Worm (Caenorhabditis elegans): Measurements from ENCODE around the gene ncs-5.

ncs-5 gene

DNA sequence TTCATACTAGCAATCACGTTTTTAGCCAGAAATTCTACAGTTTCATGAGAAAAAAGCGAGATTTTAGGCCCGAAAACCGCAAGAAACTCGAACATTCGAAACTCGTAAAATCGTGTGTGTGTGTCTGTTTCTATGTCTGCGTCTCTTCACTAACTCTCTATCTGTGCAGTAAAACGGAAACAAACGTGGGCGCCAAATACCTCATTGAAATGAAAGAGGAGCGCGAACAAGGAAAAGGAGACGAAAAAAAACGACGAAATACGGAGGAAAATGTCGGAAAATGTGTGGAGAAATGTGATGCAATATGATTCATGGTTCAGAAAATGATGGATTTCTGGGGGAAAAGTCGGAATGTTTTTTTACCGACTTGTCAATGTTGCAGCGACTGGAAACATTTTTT is 49.0 kb downstream of the ncs-5 start:
- TF ChIP-seq F10B5.3 (tag; optimal IDR thresholded peaks at IDR 0.05) (no peak), dmd-6 (GFP tag; IDR thresholded peaks at IDR 0.05) (peak; percentile 21; the same call in 1 of the 2 replicates), php-3 (GFP tag; IDR thresholded peaks at IDR 0.05) (0 out of 2 replicates have a peak, but pooled peaks have one; percentile 27), dve-1 (tag; optimal IDR thresholded peaks at IDR 0.05; ENCODE audit: insufficient read depth) (peak; percentile 56), ztf-11 (tag; optimal IDR thresholded peaks at IDR 0.05) (no peak), aha-1 (tag) (peak; percentile 13), nhr-28 (tag; optimal IDR thresholded peaks at IDR 0.05) (peak; percentile 49), mdl-1 (tag; optimal IDR thresholded peaks at IDR 0.05) (peak in 1 of 2 experiments; percentile 21), lsy-2 (tag; optimal IDR thresholded peaks at IDR 0.05) (peak in 1 of 2 experiments; percentile 38), Y105C5A.15 (GFP tag; IDR thresholded peaks at IDR 0.05) (no peak), mxl-3 (GFP tag; optimal IDR thresholded peaks at IDR 0.05) (peak; percentile 61), hlh-11 (tag; optimal IDR thresholded peaks at IDR 0.05) (peak; percentile 29), pqm-1 (tag; optimal IDR thresholded peaks at IDR 0.05) (peak; percentile 13), lin-1 (GFP tag; IDR thresholded peaks at IDR 0.05) (no peak), nhr-6 (tag; optimal IDR thresholded peaks at IDR 0.05) (no peak), nhr-41 (GFP tag; IDR thresholded peaks at IDR 0.05) (no peak), ceh-62 (tag; optimal IDR thresholded peaks at IDR 0.05) (no peak), mep-1 (tag; optimal IDR thresholded peaks at IDR 0.05) (peak; percentile 39)

DNA sequence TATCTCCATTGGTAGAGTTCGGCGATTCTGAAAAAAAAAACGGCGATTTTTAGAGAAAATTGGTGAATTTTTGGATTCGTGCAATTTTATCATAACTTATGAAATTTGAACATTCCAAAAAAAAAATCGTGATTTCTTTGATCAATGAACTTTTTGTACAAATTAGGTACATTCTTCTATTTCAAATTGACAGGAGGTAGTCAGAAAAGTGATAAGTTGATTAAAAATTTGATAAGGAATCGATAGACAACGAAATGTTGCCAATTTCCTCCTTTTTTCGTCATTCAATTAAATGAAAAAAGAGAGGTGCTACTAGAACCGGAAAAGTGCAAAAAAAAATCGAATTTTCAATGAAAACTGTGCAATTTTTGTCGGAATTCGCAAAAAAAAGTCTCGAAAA is 51.4 kb downstream of the ncs-5 start:
- no peak for TF ChIP-seq vab-7 (GFP tag; IDR thresholded peaks at IDR 0.05)
- TF ChIP-seq nhr-41 (GFP tag; IDR thresholded peaks at IDR 0.05), result no peak
- no peak for TF ChIP-seq zag-1 (tag; optimal IDR thresholded peaks at IDR 0.05)
- TF ChIP-seq nhr-6 (tag; optimal IDR thresholded peaks at IDR 0.05), result no peak
- no peak for TF ChIP-seq daf-12 (tag; optimal IDR thresholded peaks at IDR 0.05)
- TF ChIP-seq zfp-2 (tag; optimal IDR thresholded peaks at IDR 0.05), result no peak
- TF ChIP-seq hlh-11 (tag; optimal IDR thresholded peaks at IDR 0.05), result peak; percentile 6
- no peak for TF ChIP-seq unc-130 (GFP tag; optimal IDR thresholded peaks at IDR 0.05)
- no peak for TF ChIP-seq madf-5 (GFP tag; IDR thresholded peaks at IDR 0.05)
- TF ChIP-seq Y48G9A.11 (GFP tag; IDR thresholded peaks at IDR 0.05), result no peak
- no peak for TF ChIP-seq nhr-237 (tag; optimal IDR thresholded peaks at IDR 0.05)
- no peak for TF ChIP-seq Y75B8A.6 (GFP tag; IDR thresholded peaks at IDR 0.05)
- TF ChIP-seq nhr-77 (tag; optimal IDR thresholded peaks at IDR 0.05), result peak; percentile 58
- TF ChIP-seq T26A8.4 (GFP tag; IDR thresholded peaks at IDR 0.05), result no peak
- no peak for TF ChIP-seq ztf-7 (tag; optimal IDR thresholded peaks at IDR 0.05)
- no peak for TF ChIP-seq spr-1 (tag; optimal IDR thresholded peaks at IDR 0.05)
- no peak for TF ChIP-seq nhr-111 (GFP tag; optimal IDR thresholded peaks at IDR 0.05)
- TF ChIP-seq sdz-12 (GFP tag; optimal IDR thresholded peaks at IDR 0.05), result no peak
- TF ChIP-seq ama-1 (optimal IDR thresholded peaks at IDR 0.05), result no peak
- TF ChIP-seq F10B5.3 (tag; optimal IDR thresholded peaks at IDR 0.05), result no peak
- peak; percentile 20 for TF ChIP-seq aha-1 (tag)
- TF ChIP-seq nhr-28 (tag; optimal IDR thresholded peaks at IDR 0.05), result peak; percentile 68
- peak; percentile 69 for TF ChIP-seq dve-1 (tag; optimal IDR thresholded peaks at IDR 0.05; ENCODE audit: insufficient read depth)
- TF ChIP-seq lin-39 (tag; optimal IDR thresholded peaks at IDR 0.05), result no peak
- peak; percentile 92 for TF ChIP-seq pqm-1 (tag; optimal IDR thresholded peaks at IDR 0.05)
- no peak for TF ChIP-seq tra-1 (GFP tag; IDR thresholded peaks at IDR 0.05)
- TF ChIP-seq zip-2 (tag; optimal IDR thresholded peaks at IDR 0.05), result no peak
- TF ChIP-seq dmd-6 (GFP tag; IDR thresholded peaks at IDR 0.05), result peak; percentile 84
- no peak for TF ChIP-seq daf-19 (GFP tag; conservative IDR thresholded peaks at IDR 0.05)
- no peak for TF ChIP-seq ZK337.2 (GFP tag; IDR thresholded peaks at IDR 0.05)
- TF ChIP-seq nhr-48 (tag; optimal IDR thresholded peaks at IDR 0.05), result peak; percentile 20
- TF ChIP-seq set-16 (GFP tag; IDR thresholded peaks at IDR 0.05), result no peak
- TF ChIP-seq lin-1 (GFP tag; IDR thresholded peaks at IDR 0.05), result no peak
- TF ChIP-seq duxl-1 (tag; optimal IDR thresholded peaks at IDR 0.05; ENCODE audit: poor library complexity), result no peak
- no peak for TF ChIP-seq unc-62 (GFP tag; optimal IDR thresholded peaks at IDR 0.05 in 1 of 2)
- TF ChIP-seq unc-62 (tag; optimal IDR thresholded peaks at IDR 0.05), result no peak
- TF ChIP-seq ces-1 (GFP tag; optimal IDR thresholded peaks at IDR 0.05), result no peak
- TF ChIP-seq lin-15B (tag; optimal IDR thresholded peaks at IDR 0.05), result no peak

Data from whole organism, L4 larva.